Fruit fly (Drosophila melanogaster): ENCODE results near the gene CG31464.

The CG31464 gene

DNA sequence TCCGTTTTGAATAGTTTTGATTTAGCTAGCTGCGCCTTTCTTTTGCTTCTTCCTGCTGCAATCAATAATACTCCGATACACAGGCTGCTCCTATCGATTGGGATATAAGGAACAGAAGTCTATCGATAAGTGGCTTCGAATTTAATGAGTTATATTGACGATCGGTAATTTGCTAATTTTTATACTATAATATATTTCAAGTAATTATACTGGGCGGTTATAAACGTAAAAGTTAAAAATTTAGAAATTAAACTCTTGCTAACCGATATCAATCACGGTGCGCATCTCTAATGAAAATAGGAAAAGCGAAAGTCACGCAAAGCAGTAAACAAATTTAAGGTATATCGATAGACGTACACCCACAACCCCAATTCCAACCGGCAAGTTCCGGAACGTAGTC is 47.3 kb upstream of the CG31464 start, which contains the start of the genes CG9636, CG18749 and CG33722 (continued):
- TF ChIP-seq Vsx1 (GFP tag; optimal IDR thresholded peaks at IDR 0.05): peak; percentile 7
- TF ChIP-seq CG42726 (GFP tag; IDR thresholded peaks at IDR 0.05; ENCODE audit: partially characterized antibody): 0 out of 2 replicates have a peak, but pooled peaks have one; percentile 28
- no peak for TF ChIP-seq wor (GFP tag; IDR thresholded peaks at IDR 0.05)
- TF ChIP-seq fru (optimal IDR thresholded peaks at IDR 0.05): no peak
- TF ChIP-seq CG8359 (GFP tag; optimal IDR thresholded peaks at IDR 0.05; ENCODE audit: borderline replicate concordance): no peak
- peak; percentile 73 for TF ChIP-seq CG4617 (GFP tag; optimal IDR thresholded peaks at IDR 0.05; ENCODE audit: borderline replicate concordance)
- TF ChIP-seq dysf (GFP tag; IDR thresholded peaks at IDR 0.05): peak; percentile 53; the same call in 2 of the 3 replicates
- peak; percentile 43 for TF ChIP-seq croc (GFP tag; conservative IDR thresholded peaks at IDR 0.05)
- TF ChIP-seq CG15514 (GFP tag; optimal IDR thresholded peaks at IDR 0.05): peak; percentile 96
- TF ChIP-seq CG15479 (GFP tag; optimal IDR thresholded peaks at IDR 0.05): no peak
- peak; percentile 27 for TF ChIP-seq slou (GFP tag; optimal IDR thresholded peaks at IDR 0.05)
- TF ChIP-seq CG13296 (GFP tag; optimal IDR thresholded peaks at IDR 0.05): peak; percentile 68
- TF ChIP-seq CG17328 (GFP tag; IDR thresholded peaks at IDR 0.05): peak; percentile 58; the same call in 1 of the 2 replicates
- TF ChIP-seq CG9932 (GFP tag; IDR thresholded peaks at IDR 0.05): peak; percentile 77
- TF ChIP-seq Mes4 (GFP tag; optimal IDR thresholded peaks at IDR 0.05): no peak
- no peak for TF ChIP-seq luna (GFP tag; optimal IDR thresholded peaks at IDR 0.05)
- TF ChIP-seq BEAF-32 (GFP tag; optimal IDR thresholded peaks at IDR 0.05): peak; percentile 94
- TF ChIP-seq CG30020 (tag; optimal IDR thresholded peaks at IDR 0.05): peak; percentile 69
- TF ChIP-seq Atf-2 (GFP tag; optimal IDR thresholded peaks at IDR 0.05): no peak
- peak; percentile 98 for TF ChIP-seq Doc3 (GFP tag; IDR thresholded peaks at IDR 0.05; ENCODE audit: partially characterized antibody)
- peak; percentile 59 for TF ChIP-seq CG17568 (GFP tag; optimal IDR thresholded peaks at IDR 0.05)
- TF ChIP-seq disco-r (GFP tag; optimal IDR thresholded peaks at IDR 0.05): no peak
- TF ChIP-seq shn (GFP tag; optimal IDR thresholded peaks at IDR 0.05): no peak
- no peak for TF ChIP-seq Hey (tag; optimal IDR thresholded peaks at IDR 0.05)
- TF ChIP-seq CG11093 (GFP tag; IDR thresholded peaks at IDR 0.05): 0 out of 3 replicates have a peak, but pooled peaks have one; percentile 47
- TF ChIP-seq gt (GFP tag; IDR thresholded peaks at IDR 0.05): 0 out of 2 replicates have a peak, but pooled peaks have one; percentile 24
- TF ChIP-seq Scr (GFP tag; IDR thresholded peaks at IDR 0.05; ENCODE audit: partially characterized antibody): peak; percentile 98
- TF ChIP-seq Hand (GFP tag; optimal IDR thresholded peaks at IDR 0.05): peak; percentile 41
- TF ChIP-seq cg (GFP tag; optimal IDR thresholded peaks at IDR 0.05): no peak
- no peak for TF ChIP-seq gcm2 (GFP tag; optimal IDR thresholded peaks at IDR 0.05)
- peak; percentile 47 for TF ChIP-seq CG2202 (tag; optimal IDR thresholded peaks at IDR 0.05)
- TF ChIP-seq CG31388 (GFP tag; optimal IDR thresholded peaks at IDR 0.05): no peak
- TF ChIP-seq CG10274 (GFP tag; optimal IDR thresholded peaks at IDR 0.05): no peak
- TF ChIP-seq Med (GFP tag): peak; percentile 84
- no peak for TF ChIP-seq CG6813 (GFP tag; optimal IDR thresholded peaks at IDR 0.05)
- TF ChIP-seq Elba2 (GFP tag; optimal IDR thresholded peaks at IDR 0.05): peak; percentile 42
- no peak for TF ChIP-seq Hr39 (optimal IDR thresholded peaks at IDR 0.05)
- peak; percentile 50 for TF ChIP-seq nau (GFP tag; optimal IDR thresholded peaks at IDR 0.05)
- 0 out of 3 replicates have a peak, but pooled peaks have one; percentile 46 for TF ChIP-seq otp (GFP tag; IDR thresholded peaks at IDR 0.05)
- peak in 1 of 3 experiments; percentile 71 for TF ChIP-seq lola (GFP tag; optimal IDR thresholded peaks at IDR 0.05)
- TF ChIP-seq bsh (GFP tag; optimal IDR thresholded peaks at IDR 0.05): peak in 1 of 2 experiments; percentile 73
- no peak for TF ChIP-seq D19B (GFP tag; optimal IDR thresholded peaks at IDR 0.05)
- no peak for TF ChIP-seq dimm (GFP tag; IDR thresholded peaks at IDR 0.05)
- TF ChIP-seq jing (GFP tag; optimal IDR thresholded peaks at IDR 0.05): no peak
- no peak for TF ChIP-seq Dip2 (GFP tag; IDR thresholded peaks at IDR 0.05)
- TF ChIP-seq Sox100B (GFP tag; optimal IDR thresholded peaks at IDR 0.05): peak; percentile 70
- no peak for TF ChIP-seq CG8765 (GFP tag; IDR thresholded peaks at IDR 0.05)
- TF ChIP-seq Optix (GFP tag; IDR thresholded peaks at IDR 0.05): no peak
- peak; percentile 81 for TF ChIP-seq CG13894 (tag; optimal IDR thresholded peaks at IDR 0.05)
- peak; percentile 90 for TF ChIP-seq mld (GFP tag; IDR thresholded peaks at IDR 0.05; ENCODE audit: partially characterized antibody)
